Worm (Caenorhabditis elegans) whole organism, mixed stage, embryonic: ENCODE results near the gene flp-6.
"Not testable (repeated sequence)": the region's sequence is repeated elsewhere in the genome, so short reads cannot be mapped to it uniquely, and the experiment has no call there.

Source experiments
- bed-3 ChIP-seq: fragments of 200-800 bp; sonication (Bioruptor generic); optimal IDR thresholded peaks from 3 replicates; lab custom pipeline; 2018; ENCODE audit warnings: mild to moderate bottlenecking, missing genetic modification characterization, moderate library complexity, missing compliant biosample characterization
- ceh-39 ChIP-seq: fragments of 150-350 bp; optimal IDR thresholded peaks from 2 replicates; lab custom pipeline; 2014; ENCODE audit warnings: missing biosample characterization, missing genetic modification characterization
- ceh-43 ChIP-seq: fragments of 200-800 bp; sonication (Bioruptor generic); optimal IDR thresholded peaks from 2 replicates; lab custom pipeline; 2018; ENCODE audit warnings: mild to moderate bottlenecking, missing genetic modification characterization, moderate library complexity, missing compliant biosample characterization
- ces-1 ChIP-seq: fragments of 150-350 bp; optimal IDR thresholded peaks from 2 replicates; lab custom pipeline; 2014; ENCODE audit warnings: missing biosample characterization, missing genetic modification reagents, missing genetic modification characterization
- cnd-1 ChIP-seq: fragments of 200-800 bp; sonication (Bioruptor generic); optimal IDR thresholded peaks from 2 replicates; lab custom pipeline; 2018; ENCODE audit warnings: mild to moderate bottlenecking, missing genetic modification characterization, missing compliant biosample characterization
- elt-1 ChIP-seq: sonication (generic microtip); optimal IDR thresholded peaks from 2 replicates; lab custom pipeline; 2017; ENCODE audit warnings: missing genetic modification characterization, mild to moderate bottlenecking, missing compliant biosample characterization, antibody characterized with exemption, moderate library complexity, borderline replicate concordance; ENCODE audit not compliant: insufficient read depth
- elt-3 ChIP-seq: fragments of 150-350 bp; optimal IDR thresholded peaks from 2 replicates; lab custom pipeline; 2014; ENCODE audit warnings: missing biosample characterization, missing genetic modification characterization
- flh-1 ChIP-seq: fragments of 200-800 bp; sonication (Bioruptor generic); optimal IDR thresholded peaks from 2 replicates; lab custom pipeline; 2018; ENCODE audit warnings: mild to moderate bottlenecking, missing genetic modification characterization, moderate library complexity, missing compliant biosample characterization
- ham-2 ChIP-seq: fragments of 200-800 bp; sonication (Bioruptor generic); optimal IDR thresholded peaks from 2 replicates; lab custom pipeline; 2018; ENCODE audit warnings: mild to moderate bottlenecking, missing genetic modification characterization, missing compliant biosample characterization
- hlh-1 ChIP-seq: fragments of 150-350 bp; optimal IDR thresholded peaks from 2 replicates; lab custom pipeline; 2014; ENCODE audit warnings: missing biosample characterization, missing genetic modification reagents, missing genetic modification characterization
- lsy-2 ChIP-seq: fragments of 150-350 bp; optimal IDR thresholded peaks from 2 replicates; lab custom pipeline; 2014; ENCODE audit warnings: missing biosample characterization, missing genetic modification characterization
- mab-5 ChIP-seq: fragments of 150-350 bp; optimal IDR thresholded peaks from 2 replicates; lab custom pipeline; 2014; ENCODE audit warnings: missing biosample characterization, missing genetic modification characterization
- mep-1 ChIP-seq: fragments of 150-350 bp; optimal IDR thresholded peaks from 2 replicates; lab custom pipeline; 2017; ENCODE audit warnings: missing biosample characterization, missing genetic modification reagents, missing genetic modification characterization, inconsistent platforms
- mls-2 ChIP-seq: sonication (generic microtip); optimal IDR thresholded peaks from 2 replicates; lab custom pipeline; 2016; ENCODE audit warnings: mild to moderate bottlenecking, missing genetic modification characterization, moderate library complexity, missing compliant biosample characterization
- nhr-12 ChIP-seq: fragments of 150-350 bp; optimal IDR thresholded peaks from 2 replicates; lab custom pipeline; 2014; ENCODE audit warnings: missing biosample characterization, missing genetic modification characterization
- nhr-237 ChIP-seq: fragments of 150-350 bp; optimal IDR thresholded peaks from 2 replicates; lab custom pipeline; 2014; ENCODE audit warnings: missing biosample characterization, missing genetic modification characterization
- nhr-76 ChIP-seq: sonication (generic microtip); optimal IDR thresholded peaks from 2 replicates; lab custom pipeline; 2017; ENCODE audit warnings: missing biosample characterization, missing genetic modification characterization
- pha-4 ChIP-seq: fragments of 150-350 bp; optimal IDR thresholded peaks from 2 replicates; lab custom pipeline; 2018; ENCODE audit warnings: missing biosample characterization, missing genetic modification reagents, missing genetic modification characterization
- snpc-4 ChIP-seq: fragments of 150-350 bp; optimal IDR thresholded peaks from 2 replicates; lab custom pipeline; 2014; ENCODE audit warnings: missing biosample characterization, missing genetic modification characterization
- sptf-1 ChIP-seq: sonication (generic microtip); optimal IDR thresholded peaks from 2 replicates; lab custom pipeline; 2017; ENCODE audit warnings: mild to moderate bottlenecking, missing genetic modification characterization, moderate library complexity, missing compliant biosample characterization
- tbx-8 ChIP-seq: fragments of 200-800 bp; sonication (Bioruptor generic); optimal IDR thresholded peaks from 2 replicates; lab custom pipeline; 2018; ENCODE audit warnings: mild to moderate bottlenecking, missing genetic modification characterization, moderate library complexity, missing compliant biosample characterization
- unc-120 ChIP-seq: sonication (generic microtip); optimal IDR thresholded peaks from 2 replicates; lab custom pipeline; 2017; ENCODE audit warnings: missing genetic modification characterization, missing compliant biosample characterization; ENCODE audit not compliant: poor library complexity, severe bottlenecking
- unc-39 ChIP-seq: fragments of 150-350 bp; optimal IDR thresholded peaks from 2 replicates; lab custom pipeline; 2014; ENCODE audit warnings: missing biosample characterization, missing genetic modification characterization
- unc-62 ChIP-seq: fragments of 150-350 bp; optimal IDR thresholded peaks from 2 replicates; lab custom pipeline; 2014; ENCODE audit warnings: missing biosample characterization, missing genetic modification reagents, missing genetic modification characterization
- ztf-11 ChIP-seq: fragments of 150-350 bp; optimal IDR thresholded peaks from 2 replicates; lab custom pipeline; 2014; ENCODE audit warnings: missing biosample characterization, missing genetic modification characterization

The flp-6 gene

DNA sequence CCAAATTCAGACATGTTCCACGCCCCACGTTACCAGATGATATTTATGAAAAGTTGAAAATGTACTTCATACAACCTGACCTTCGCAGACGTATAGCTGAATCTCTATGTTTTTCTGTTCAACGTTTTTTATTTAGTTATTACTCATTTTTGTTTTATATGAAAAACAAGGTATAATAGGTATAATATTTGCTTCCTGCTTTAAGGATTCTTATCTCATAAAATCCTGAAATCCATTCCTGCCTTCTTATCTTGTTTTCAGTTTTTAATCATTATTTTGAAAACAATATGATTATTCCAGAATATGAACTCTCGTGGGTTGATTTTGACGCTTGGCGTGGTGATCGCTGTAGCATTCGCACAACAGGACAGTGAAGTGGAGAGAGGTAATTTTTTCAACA lies at the start of gene flp-6:
TSS of gene flp-6 (plus strand) at position 301 of the 400 bp plus-strand sequence.
- no peak for TF ChIP-seq nhr-12 (tag; lab: Kevin White, UChicago)
- no peak for TF ChIP-seq ham-2
- no peak for TF ChIP-seq nhr-237 (tag; lab: Kevin White, UChicago)
- TF ChIP-seq bed-3 (GFP tag; lab: Kevin White, UChicago), result no peak
- TF ChIP-seq lsy-2, result no peak
- no peak for TF ChIP-seq tbx-8 (GFP tag; lab: Kevin White, UChicago)
- TF ChIP-seq cnd-1 (tag; lab: Kevin White, UChicago), result no peak
- TF ChIP-seq flh-1 (GFP tag; lab: Kevin White, UChicago), result no peak
- no peak for TF ChIP-seq sptf-1 (tag; lab: Kevin White, UChicago)

DNA sequence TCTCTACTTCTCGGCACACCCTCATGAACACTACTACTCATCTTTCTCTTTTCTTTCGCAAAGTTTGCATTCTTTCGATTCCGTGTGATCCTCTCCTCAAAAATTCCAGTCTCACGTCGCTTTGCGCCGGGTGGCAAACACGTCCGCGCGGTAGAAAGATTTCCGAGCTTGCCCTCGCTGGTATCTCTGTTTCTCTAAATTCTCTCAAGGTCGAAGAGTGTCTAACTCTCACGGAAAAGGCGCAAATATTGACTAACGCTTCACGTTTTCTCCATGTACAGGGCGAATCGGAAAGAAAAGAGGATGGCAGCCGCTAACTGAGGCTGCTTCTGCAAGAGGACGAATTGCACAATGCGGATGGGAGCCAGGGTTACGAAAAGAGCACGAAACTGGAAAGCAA lies 49.0 kb upstream of the flp-6 start:
- peak; percentile 64 for TF ChIP-seq ham-2
- no peak for TF ChIP-seq elt-1 (tag; lab: Kevin White, UChicago)
- no peak for TF ChIP-seq unc-62 (GFP tag; lab: Kevin White, UChicago)
- no peak for TF ChIP-seq sptf-1 (tag; lab: Kevin White, UChicago)
- TF ChIP-seq nhr-237 (tag; lab: Kevin White, UChicago), result peak; percentile 39
- no peak for TF ChIP-seq flh-1 (GFP tag; lab: Kevin White, UChicago)
- TF ChIP-seq, all 35 proteins: peak for 2

DNA sequence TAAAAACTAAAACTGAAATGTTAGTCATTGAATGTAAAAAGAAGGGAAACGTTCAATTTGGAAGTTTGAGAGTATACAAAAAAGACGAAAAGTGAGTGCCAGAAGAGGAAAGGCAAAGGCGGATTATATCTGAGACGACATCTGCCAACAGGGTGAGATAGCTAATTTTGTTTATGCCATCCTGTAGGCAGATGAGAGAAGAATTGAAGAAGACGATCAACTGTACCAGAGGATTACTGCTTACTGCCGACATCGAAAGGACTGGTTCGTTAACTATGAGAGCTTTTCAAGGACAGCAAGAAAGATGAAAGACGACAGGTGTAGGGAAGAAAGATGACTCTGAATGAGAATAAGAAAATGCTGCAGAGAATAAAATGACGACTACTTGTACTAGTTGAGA lies 48.2 kb upstream of the flp-6 start:
- peak; percentile 6 for TF ChIP-seq cnd-1 (tag; lab: Kevin White, UChicago)
- TF ChIP-seq snpc-4 (tag; lab: Kevin White, UChicago), result no peak

DNA sequence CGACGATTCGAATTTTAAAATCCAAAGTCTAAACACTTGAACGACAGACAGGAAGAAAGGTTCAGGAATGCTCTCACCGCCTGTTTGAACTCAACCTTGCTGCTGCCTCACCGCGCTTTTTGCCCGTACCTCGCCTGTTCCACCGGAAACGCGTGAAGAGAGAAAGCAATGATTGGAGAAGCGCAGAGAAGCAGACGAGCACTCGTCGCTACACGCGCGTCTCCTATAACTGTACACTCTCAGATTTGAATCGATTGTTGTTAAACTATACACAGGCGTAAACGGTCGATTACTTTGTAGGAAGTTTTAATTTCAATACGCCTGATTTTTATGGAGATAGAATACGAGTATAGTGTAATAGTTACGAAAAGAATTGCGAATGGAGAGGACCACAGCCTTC lies 47.3 kb upstream of the flp-6 start:
- TF ChIP-seq ceh-39 (tag; lab: Kevin White, UChicago), result no peak
- TF ChIP-seq mep-1 (tag; lab: Kevin White, UChicago), result no peak
- no peak for TF ChIP-seq mab-5 (tag; lab: Kevin White, UChicago)
- TF ChIP-seq ces-1 (GFP tag; lab: Kevin White, UChicago), result no peak
- peak; percentile 48 for TF ChIP-seq unc-120 (tag; lab: Kevin White, UChicago)
- TF ChIP-seq ham-2, result peak; percentile 82
- TF ChIP-seq hlh-1 (tag; lab: Kevin White, UChicago), result peak; percentile 20
- TF ChIP-seq pha-4 (tag; lab: Kevin White, UChicago), result peak; percentile 7
- TF ChIP-seq nhr-237 (tag; lab: Kevin White, UChicago), result no peak
- TF ChIP-seq mls-2 (tag; lab: Kevin White, UChicago), result peak; percentile 55
- no peak for TF ChIP-seq unc-39
- no peak for TF ChIP-seq elt-1 (tag; lab: Kevin White, UChicago)

DNA sequence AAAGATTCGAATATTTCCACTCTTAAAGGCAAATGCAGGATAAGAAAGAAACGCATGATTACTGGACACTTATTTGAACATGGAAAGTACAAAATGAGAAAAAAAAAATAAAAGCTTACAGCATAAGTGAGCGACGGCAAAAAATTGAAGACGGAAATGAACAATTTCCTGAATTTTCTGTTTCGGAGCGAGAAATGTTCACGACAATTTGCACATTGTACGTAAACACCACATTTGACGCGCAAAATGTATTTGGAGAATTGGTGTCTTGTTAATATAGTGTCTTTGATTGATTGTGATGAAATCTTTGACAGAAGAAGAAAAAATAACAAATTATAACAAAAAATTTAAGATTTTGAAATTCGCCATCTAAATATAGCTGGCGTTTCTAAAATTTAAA lies 46.2 kb upstream of the flp-6 start, which contains the start of gene F36D4.5:
TSS of gene F36D4.5 (minus strand) at position 225 of the 400 bp plus-strand sequence.
- TF ChIP-seq tbx-8 (GFP tag; lab: Kevin White, UChicago), result no peak
- no peak for TF ChIP-seq elt-1 (tag; lab: Kevin White, UChicago)
- TF ChIP-seq nhr-237 (tag; lab: Kevin White, UChicago), result no peak
- TF ChIP-seq lsy-2, result no peak
- TF ChIP-seq ces-1 (GFP tag; lab: Kevin White, UChicago), result peak; percentile 77
- no peak for TF ChIP-seq ztf-11 (tag; lab: Kevin White, UChicago)
- no peak for TF ChIP-seq elt-3 (tag; lab: Kevin White, UChicago)
- no peak for TF ChIP-seq mep-1 (tag; lab: Kevin White, UChicago)

DNA sequence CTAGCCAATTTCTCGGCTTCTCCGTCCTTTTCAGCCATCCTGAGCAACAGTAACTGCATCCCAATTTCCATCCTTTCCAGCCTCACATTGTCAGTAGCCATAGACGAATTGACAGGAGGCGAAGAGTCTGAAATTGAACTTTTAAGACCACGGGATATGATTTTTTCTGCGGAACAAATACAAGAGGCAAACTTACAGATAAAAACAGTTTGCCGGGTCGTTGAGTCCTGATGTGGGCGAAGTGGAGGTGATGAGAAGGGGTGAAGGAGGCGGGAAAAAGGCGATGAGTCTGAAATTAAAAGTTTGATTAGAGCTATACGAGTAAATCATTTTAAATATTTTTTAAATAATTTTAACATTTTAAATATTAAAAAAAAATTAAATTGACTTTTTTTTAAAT lies 44.7 kb upstream of the flp-6 start, which contains the start of gene F36D4.6:
TSS of gene F36D4.6 (minus strand) at position 101 of the 400 bp plus-strand sequence.
- no peak for TF ChIP-seq nhr-76 (tag; lab: Kevin White, UChicago)
- TF ChIP-seq, all 35 proteins: peak for 0

DNA sequence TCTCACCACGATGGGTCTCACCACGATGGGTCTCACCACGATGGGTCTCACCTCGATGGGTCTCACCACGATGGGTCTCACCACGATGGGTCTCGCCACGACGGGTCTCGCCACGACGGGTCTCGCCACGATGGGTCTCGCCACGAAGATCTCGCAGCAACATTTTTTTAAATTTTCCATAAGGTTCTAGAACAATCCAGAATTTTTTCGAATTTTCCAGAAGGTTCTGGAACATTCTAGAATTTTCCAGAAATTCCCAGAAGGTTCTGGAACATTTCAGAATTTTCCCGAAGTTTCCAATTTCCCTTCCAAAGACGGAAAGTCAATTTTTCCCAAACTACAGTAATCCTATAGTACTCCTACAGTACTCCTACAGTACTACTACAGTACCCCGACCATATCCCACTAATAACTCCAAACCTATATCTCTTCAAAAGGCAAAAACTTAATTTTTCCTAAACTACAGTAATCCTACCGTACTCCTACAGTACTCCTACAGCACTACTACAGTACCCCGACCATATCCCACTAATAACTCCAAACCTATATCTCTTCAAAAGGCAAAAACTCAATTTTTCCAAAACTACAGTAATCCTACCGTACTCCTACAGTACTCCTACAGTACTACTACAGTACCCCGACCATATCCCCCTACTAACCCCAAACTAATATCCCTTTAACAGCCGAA lies 32.3 kb upstream of the flp-6 start, which contains the start of gene Y54B9A.1:
TSS of gene Y54B9A.1 (minus strand) at position 235 of the 688 bp plus-strand sequence.
- TF ChIP-seq ceh-43 (GFP tag; lab: Kevin White, UChicago); nhr-76 (tag; lab: Kevin White, UChicago); unc-120 (tag; lab: Kevin White, UChicago): not testable (repeated sequence)
